Fruit fly (Drosophila melanogaster): ENCODE data around the gene CG11050.

The CG11050 gene

dm6 chr2L:6647103-6647711, 36.4 kb downstream of the CG11050 start (continued):
- TF ChIP-seq hbn (GFP tag; IDR thresholded peaks at IDR 0.05; ENCODE audit: partially characterized antibody) (0 out of 2 replicates have a peak, but pooled peaks have one; percentile 17), CG10267 (tag; optimal IDR thresholded peaks at IDR 0.05) (peak; percentile 96), wor (GFP tag; IDR thresholded peaks at IDR 0.05) (peak; percentile 96), CG9437 (GFP tag; optimal IDR thresholded peaks at IDR 0.05) (peak; percentile 95), CG12391 (tag; optimal IDR thresholded peaks at IDR 0.05) (peak; percentile 99), Hand (GFP tag; optimal IDR thresholded peaks at IDR 0.05) (peak; percentile 95), cad (GFP tag; optimal IDR thresholded peaks at IDR 0.05) (no peak), inv (GFP tag; IDR thresholded peaks at IDR 0.05; ENCODE audit: partially characterized antibody) (peak; percentile 23; the same call in 1 of the 2 replicates), CG10147 (GFP tag; optimal IDR thresholded peaks at IDR 0.05) (peak; percentile 95), CG31441 (GFP tag; IDR thresholded peaks at IDR 0.05) (peak; percentile 99), ATbp (GFP tag; optimal IDR thresholded peaks at IDR 0.05) (peak; percentile 99), CG11093 (GFP tag; IDR thresholded peaks at IDR 0.05) (peak; percentile 94), Antp (GFP tag; optimal IDR thresholded peaks at IDR 0.05) (peak; percentile 98), CG10321 (GFP tag; IDR thresholded peaks at IDR 0.05) (peak; percentile 82), CG32772 (GFP tag; IDR thresholded peaks at IDR 0.05) (peak; percentile 97), dan (GFP tag; IDR thresholded peaks at IDR 0.05) (peak; percentile 88), CG10979 (tag; optimal IDR thresholded peaks at IDR 0.05) (peak; percentile 99), Hr3 (GFP tag; optimal IDR thresholded peaks at IDR 0.05) (peak; percentile 97), YL-1 (GFP tag; optimal IDR thresholded peaks at IDR 0.05) (peak; percentile 96), sima (GFP tag; optimal IDR thresholded peaks at IDR 0.05) (peak; percentile 92), CG1024 (GFP tag; IDR thresholded peaks at IDR 0.05) (peak; percentile 95), CG11696 (GFP tag; IDR thresholded peaks at IDR 0.05) (peak; percentile 93), Fer1 (GFP tag; optimal IDR thresholded peaks at IDR 0.05) (peak; percentile 98), Taf1 (GFP tag; IDR thresholded peaks at IDR 0.05) (peak; percentile 88), CG8478 (optimal IDR thresholded peaks at IDR 0.05) (no peak), B-H1 (GFP tag; IDR thresholded peaks at IDR 0.05) (peak; percentile 97), Hr51 (GFP tag; optimal IDR thresholded peaks at IDR 0.05) (peak; percentile 98 to 99), tna (GFP tag; IDR thresholded peaks at IDR 0.05; ENCODE audit: partially characterized antibody) (0 out of 2 replicates have a peak, but pooled peaks have one; percentile 24), CG9876 (GFP tag; optimal IDR thresholded peaks at IDR 0.05) (peak; percentile 96), CG1529 (GFP tag; optimal IDR thresholded peaks at IDR 0.05) (peak; percentile 99), CG16813 (GFP tag; IDR thresholded peaks at IDR 0.05; ENCODE audit: partially characterized antibody) (peak; percentile 47; the same call in 1 of the 3 replicates), CG3838 (GFP tag; optimal IDR thresholded peaks at IDR 0.05) (peak; percentile 97), CG18764 (GFP tag; optimal IDR thresholded peaks at IDR 0.05) (peak; percentile 97), Oli (tag; optimal IDR thresholded peaks at IDR 0.05) (peak; percentile 99), Chrac-16 (GFP tag; optimal IDR thresholded peaks at IDR 0.05) (peak; percentile 98), rib (GFP tag; IDR thresholded peaks at IDR 0.05) (peak; percentile 93), CG11723 (GFP tag; optimal IDR thresholded peaks at IDR 0.05) (peak; percentile 98), Elba2 (GFP tag; optimal IDR thresholded peaks at IDR 0.05) (peak; percentile 65), CG13424 (tag; optimal IDR thresholded peaks at IDR 0.05) (peak; percentile 98), CG13123 (GFP tag; optimal IDR thresholded peaks at IDR 0.05) (peak; percentile 96), CG13894 (tag; optimal IDR thresholded peaks at IDR 0.05) (peak; percentile 90), CG7839 (tag; optimal IDR thresholded peaks at IDR 0.05) (peak; percentile 99), tx (GFP tag; optimal IDR thresholded peaks at IDR 0.05) (peak; percentile 98), gsb (GFP tag; IDR thresholded peaks at IDR 0.05) (peak; percentile 94), CG10565 (GFP tag; optimal IDR thresholded peaks at IDR 0.05) (peak; percentile 95), CG34376 (GFP tag; optimal IDR thresholded peaks at IDR 0.05) (peak; percentile 96), p53 (GFP tag; optimal IDR thresholded peaks at IDR 0.05) (peak; percentile 95), tgo (GFP tag; IDR thresholded peaks at IDR 0.05) (peak; percentile 98), fru (optimal IDR thresholded peaks at IDR 0.05) (no peak), Dll (GFP tag; IDR thresholded peaks at IDR 0.05; ENCODE audit: partially characterized antibody) (peak; percentile 37; the same call in 1 of the 4 replicates)

Measured in whole organism, embryonic.